Worm (Caenorhabditis elegans) whole organism, L4 larva: Measurements from ENCODE around the gene his-16.
"Not testable (repeated sequence)": the region's sequence is repeated elsewhere in the genome, so short reads cannot be mapped to it uniquely, and the experiment has no call there.

Experiments used
- F26F4.8 ChIP-seq: fragments of 200-800 bp; sonication (Bioruptor generic); conservative IDR thresholded peaks from 2 replicates; pipeline ENCODE4 v1.3.6; 2022; ENCODE audit warnings: missing genetic modification characterization, missing compliant biosample characterization
- F49E8.2 ChIP-seq: sonication (generic microtip); optimal IDR thresholded peaks from 2 replicates; lab custom pipeline; 2016; ENCODE audit warnings: missing compliant biosample characterization, mild to moderate bottlenecking, missing genetic modification characterization, borderline replicate concordance
- T26A8.4 ChIP-seq: fragments of 200-800 bp; sonication (Bioruptor generic); IDR thresholded peaks from 2 replicates; pipeline ENCODE4 v1.3.6; 2022; ENCODE audit warnings: missing genetic modification characterization, missing compliant biosample characterization
- Y48G9A.11 ChIP-seq: fragments of 200-800 bp; sonication (Bioruptor generic); IDR thresholded peaks from 2 replicates; pipeline ENCODE4 v1.3.6; 2022; ENCODE audit warnings: missing genetic modification reagents, missing genetic modification characterization, missing compliant biosample characterization
- aly-2 ChIP-seq: sonication (generic microtip); optimal IDR thresholded peaks from 2 replicates; lab custom pipeline; 2018; ENCODE audit warnings: missing biosample characterization, missing genetic modification characterization
- ama-1 ChIP-seq: fragments of 150-350 bp; optimal IDR thresholded peaks from 2 replicates; lab custom pipeline; 2014; ENCODE audit warnings: inconsistent platforms, mixed read lengths
- arid-1 ChIP-seq: fragments of 200-800 bp; sonication (Bioruptor generic); conservative IDR thresholded peaks from 2 replicates; pipeline ENCODE4 v1.3.6; 2022; ENCODE audit warnings: missing genetic modification reagents, missing genetic modification characterization, missing compliant biosample characterization
- ceh-62 ChIP-seq: sonication (generic microtip); optimal IDR thresholded peaks from 2 replicates; lab custom pipeline; 2017; ENCODE audit warnings: missing biosample characterization, missing genetic modification characterization
- daf-16 ChIP-seq, 3 experiments: sonication (generic microtip); optimal IDR thresholded peaks; 2 replicates each; lab custom pipeline; 2016 to 2017; ENCODE audit warnings: missing genetic modification characterization in 3 of 3, missing genetic modification reagents in 3 of 3, mild to moderate bottlenecking in 2 of 3, missing compliant biosample characterization in 2 of 3, missing biosample characterization in 1 of 3, moderate library complexity in 1 of 3
- dmd-6 ChIP-seq: fragments of 200-800 bp; sonication (Bioruptor generic); IDR thresholded peaks from 2 replicates; pipeline ENCODE4 v1.3.6; 2022; ENCODE audit warnings: missing genetic modification reagents, missing genetic modification characterization, missing compliant biosample characterization
- dmd-8 ChIP-seq: fragments of 200-800 bp; sonication (Bioruptor generic); IDR thresholded peaks from 2 replicates; pipeline ENCODE4 v1.3.6; 2022; ENCODE audit warnings: missing genetic modification characterization, missing compliant biosample characterization
- dpl-1 ChIP-seq: fragments of 150-350 bp; optimal IDR thresholded peaks from 2 replicates; lab custom pipeline; 2014; ENCODE audit warnings: missing biosample characterization, missing genetic modification reagents, missing genetic modification characterization
- duxl-1 ChIP-seq: sonication (generic microtip); optimal IDR thresholded peaks from 2 replicates; lab custom pipeline; 2016; ENCODE audit warnings: mild to moderate bottlenecking, missing genetic modification characterization, moderate library complexity, missing compliant biosample characterization; ENCODE audit not compliant: poor library complexity
- dve-1 ChIP-seq: sonication (generic microtip); optimal IDR thresholded peaks from 2 replicates; lab custom pipeline; 2017; ENCODE audit warnings: antibody characterized with exemption, mild to moderate bottlenecking, missing genetic modification characterization, missing compliant biosample characterization; ENCODE audit not compliant: insufficient read depth
- gei-8 ChIP-seq: fragments of 200-800 bp; sonication (Bioruptor generic); optimal IDR thresholded peaks from 2 replicates; lab custom pipeline; 2018; ENCODE audit warnings: mild to moderate bottlenecking, missing genetic modification characterization, missing compliant biosample characterization
- hif-1 ChIP-seq, 2 experiments: sonication (generic microtip); optimal IDR thresholded peaks; 2 replicates each; lab custom pipeline; 2016 to 2017; ENCODE audit warnings: missing compliant biosample characterization in 2 of 2, missing genetic modification characterization in 2 of 2, missing genetic modification reagents in 2 of 2, missing genotype in 2 of 2, mild to moderate bottlenecking in 1 of 2
- hlh-11 ChIP-seq: fragments of 200-800 bp; sonication (Bioruptor generic); optimal IDR thresholded peaks from 2 replicates; lab custom pipeline; 2018; ENCODE audit warnings: mild to moderate bottlenecking, missing genetic modification characterization, missing compliant biosample characterization
- jun-1 ChIP-seq: fragments of 150-350 bp; optimal IDR thresholded peaks from 2 replicates; lab custom pipeline; 2014; ENCODE audit warnings: missing biosample characterization, missing genetic modification reagents, missing genetic modification characterization
- lin-1 ChIP-seq: fragments of 200-800 bp; sonication (Bioruptor generic); IDR thresholded peaks from 2 replicates; pipeline ENCODE4 v1.3.6; 2022; ENCODE audit warnings: missing genetic modification reagents, missing genetic modification characterization, missing compliant biosample characterization
- lin-13 ChIP-seq: fragments of 150-350 bp; optimal IDR thresholded peaks from 2 replicates; lab custom pipeline; 2014; ENCODE audit warnings: missing biosample characterization, missing genetic modification reagents, missing genetic modification characterization
- lin-38 ChIP-seq: fragments of 200-800 bp; sonication (Bioruptor generic); IDR thresholded peaks from 2 replicates; pipeline ENCODE4 v1.3.6; 2022; ENCODE audit warnings: missing genetic modification reagents, missing genetic modification characterization, missing compliant biosample characterization
- lsy-2 ChIP-seq, 2 experiments: fragments of 150-350 bp in 1 of 2; sonication (generic microtip) in 1 of 2; optimal IDR thresholded peaks; 2 replicates each; lab custom pipeline; 2014 to 2017; ENCODE audit warnings: missing biosample characterization in 2 of 2, missing genetic modification characterization in 2 of 2
- mdl-1 ChIP-seq, 2 experiments: fragments of 150-350 bp in 1 of 2; sonication (generic microtip) in 1 of 2; optimal IDR thresholded peaks; 2 replicates each; lab custom pipeline; 2014 to 2017; ENCODE audit warnings: missing biosample characterization in 2 of 2, missing genetic modification characterization in 2 of 2
- mdt-29 ChIP-seq: fragments of 200-800 bp; sonication (Bioruptor generic); IDR thresholded peaks from 2 replicates; pipeline ENCODE4 v1.3.6; 2022; ENCODE audit warnings: missing genetic modification reagents, missing genetic modification characterization, missing compliant biosample characterization
- mep-1 ChIP-seq: fragments of 150-350 bp; sonication (generic microtip); optimal IDR thresholded peaks from 3 replicates; lab custom pipeline; 2014; ENCODE audit warnings: missing biosample characterization, missing genetic modification characterization
- mes-2 ChIP-seq: sonication (generic microtip); optimal IDR thresholded peaks from 2 replicates; lab custom pipeline; 2016; ENCODE audit warnings: missing genotype, mild to moderate bottlenecking, missing genetic modification characterization, missing compliant biosample characterization; ENCODE audit not compliant: poor library complexity, severe bottlenecking
- mxl-2 ChIP-seq: fragments of 200-800 bp; sonication (Bioruptor generic); conservative IDR thresholded peaks from 2 replicates; pipeline ENCODE4 v1.3.6; 2022; ENCODE audit warnings: missing genetic modification reagents, missing genetic modification characterization, missing compliant biosample characterization
- mxl-3 ChIP-seq: fragments of 200-800 bp; sonication (Bioruptor generic); optimal IDR thresholded peaks from 2 replicates; lab custom pipeline; 2018; ENCODE audit warnings: mild to moderate bottlenecking, missing genetic modification characterization, missing compliant biosample characterization
- nhr-10 ChIP-seq: fragments of 150-350 bp; optimal IDR thresholded peaks from 2 replicates; lab custom pipeline; 2014; ENCODE audit warnings: missing biosample characterization, missing genetic modification characterization
- nhr-102 ChIP-seq: sonication (generic microtip); optimal IDR thresholded peaks from 2 replicates; lab custom pipeline; 2016; ENCODE audit warnings: mild to moderate bottlenecking, missing genetic modification characterization, moderate library complexity, missing compliant biosample characterization
- nhr-28 ChIP-seq: fragments of 150-350 bp; optimal IDR thresholded peaks from 2 replicates; lab custom pipeline; 2014; ENCODE audit warnings: missing biosample characterization, missing genetic modification characterization
- nhr-42 ChIP-seq: fragments of 200-800 bp; sonication (Bioruptor generic); IDR thresholded peaks from 2 replicates; pipeline ENCODE4 v1.3.6; 2022; ENCODE audit warnings: missing genetic modification characterization, missing compliant biosample characterization
- nhr-48 ChIP-seq: sonication (generic microtip); optimal IDR thresholded peaks from 2 replicates; lab custom pipeline; 2016; ENCODE audit warnings: mild to moderate bottlenecking, missing genetic modification characterization, missing compliant biosample characterization
- nhr-6 ChIP-seq: fragments of 150-350 bp; optimal IDR thresholded peaks from 2 replicates; lab custom pipeline; 2014; ENCODE audit warnings: missing biosample characterization, missing genetic modification characterization
- nhr-76 ChIP-seq: fragments of 150-350 bp; optimal IDR thresholded peaks from 2 replicates; lab custom pipeline; 2014; ENCODE audit warnings: missing biosample characterization, missing genetic modification characterization
- nhr-77 ChIP-seq: fragments of 150-350 bp; optimal IDR thresholded peaks from 2 replicates; lab custom pipeline; 2014; ENCODE audit warnings: missing biosample characterization, missing genetic modification characterization
- pha-4 ChIP-seq, 2 experiments: fragments of 150-350 bp in 1 of 2; fragments of 200-800 bp in 1 of 2; sonication (Bioruptor generic) in 1 of 2; IDR thresholded peaks in 1 of 2; optimal IDR thresholded peaks in 1 of 2; 2 replicates each; pipeline versions ENCODE4 v1.3.6 to Lab custom; 2014 to 2022; ENCODE audit warnings: missing genetic modification characterization in 2 of 2, missing genetic modification reagents in 2 of 2, missing biosample characterization in 1 of 2, missing compliant biosample characterization in 1 of 2
- php-3 ChIP-seq: fragments of 200-800 bp; sonication (Bioruptor generic); IDR thresholded peaks from 2 replicates; pipeline ENCODE4 v1.3.6; 2022; ENCODE audit warnings: missing genetic modification reagents, missing genetic modification characterization, missing compliant biosample characterization
- pqm-1 ChIP-seq: sonication (generic microtip); optimal IDR thresholded peaks from 2 replicates; lab custom pipeline; 2017; ENCODE audit warnings: missing biosample characterization, missing genetic modification characterization
- rbr-2 ChIP-seq: sonication (generic microtip); optimal IDR thresholded peaks from 2 replicates; lab custom pipeline; 2016; ENCODE audit warnings: missing genotype, missing genetic modification characterization, missing compliant biosample characterization
- snpc-1.2 ChIP-seq: fragments of 200-800 bp; sonication (Bioruptor generic); IDR thresholded peaks from 2 replicates; pipeline ENCODE4 v1.3.6; 2022; ENCODE audit warnings: missing genetic modification reagents, missing genetic modification characterization, missing compliant biosample characterization
- snpc-4 ChIP-seq: fragments of 150-350 bp; optimal IDR thresholded peaks from 2 replicates; lab custom pipeline; 2014; ENCODE audit warnings: missing biosample characterization, missing genetic modification characterization
- spr-1 ChIP-seq: sonication (generic microtip); optimal IDR thresholded peaks from 2 replicates; lab custom pipeline; 2016; ENCODE audit warnings: mild to moderate bottlenecking, missing genetic modification characterization, missing compliant biosample characterization
- unc-130 ChIP-seq: sonication (generic microtip); optimal IDR thresholded peaks from 2 replicates; lab custom pipeline; 2016; ENCODE audit warnings: missing genetic modification reagents, missing genetic modification characterization, missing compliant biosample characterization
- zip-11 ChIP-seq: fragments of 200-800 bp; sonication (Bioruptor generic); IDR thresholded peaks from 2 replicates; pipeline ENCODE4 v1.3.6; 2022; ENCODE audit warnings: missing genetic modification characterization, missing compliant biosample characterization

Gene his-16

ce11 chrII:13830255-13830654 is 12.3 kb upstream of the his-16 start, which contains the start of gene F08G2.4:
F08G2.4 (plus strand) TSS chrII:13830602.
- TF ChIP-seq nhr-10 (tag; lab: Kevin White, UChicago) (no peak), arid-1 (GFP tag; lab: Robert Waterston, UW) (no peak), gei-8 (no peak), zip-11 (GFP tag; lab: Robert Waterston, UW) (no peak), dpl-1 (no peak), hif-1 (tag; optimal IDR thresholded peaks at IDR 0.05; lab: Kevin White, UChicago) (no peak), ceh-62 (tag; lab: Kevin White, UChicago) (no peak), lin-1 (GFP tag; lab: Robert Waterston, UW) (no peak), jun-1 (no peak), F26F4.8 (no peak), mxl-2 (GFP tag; lab: Robert Waterston, UW) (no peak), lin-38 (GFP tag; lab: Robert Waterston, UW) (no peak), unc-130 (GFP tag; lab: Kevin White, UChicago) (no peak), snpc-4 (tag; lab: Kevin White, UChicago) (no peak), nhr-102 (tag; lab: Kevin White, UChicago) (no peak), mep-1 (tag; lab: Kevin White, UChicago) (no peak), dmd-8 (GFP tag; lab: Robert Waterston, UW) (no peak)
- TF ChIP-seq, all 104 proteins: peak for 0

- TF ChIP-seq nhr-42 (GFP tag; lab: Robert Waterston, UW): peak; percentile 91
- peak; percentile 39 for TF ChIP-seq rbr-2
- peak; percentile 61 for TF ChIP-seq lin-13 (GFP tag; lab: Kevin White, UChicago)
- peak; percentile 26 for TF ChIP-seq mxl-3 (GFP tag; lab: Kevin White, UChicago)
- TF ChIP-seq mdl-1 (tag; optimal IDR thresholded peaks at IDR 0.05; lab: Kevin White, UChicago): peak in 1 of 2 experiments; percentile 43
- TF ChIP-seq snpc-1.2 (GFP tag; lab: Robert Waterston, UW): peak; percentile 72
- peak; percentile 71 for TF ChIP-seq hlh-11
- peak; percentile 62 for TF ChIP-seq mep-1 (tag; lab: Kevin White, UChicago)
- TF ChIP-seq F49E8.2: peak; percentile 81
- 0 out of 2 replicates have a peak, but pooled peaks have one; percentile 11 for TF ChIP-seq Y48G9A.11
- TF ChIP-seq arid-1 (GFP tag; lab: Robert Waterston, UW): peak; percentile 52; the same call in 1 of the 2 replicates
- peak; percentile 30; the same call in 1 of the 2 replicates for TF ChIP-seq php-3 (GFP tag; lab: Robert Waterston, UW)
- TF ChIP-seq nhr-28 (tag; lab: Kevin White, UChicago): peak; percentile 80
- peak; percentile 8 for TF ChIP-seq pqm-1 (tag; lab: Kevin White, UChicago)
- peak; percentile 11 for TF ChIP-seq aly-2 (tag; lab: Kevin White, UChicago)
- TF ChIP-seq mdt-29: peak; percentile 69; the same call in 1 of the 2 replicates
- peak; percentile 63 for TF ChIP-seq dve-1
- TF ChIP-seq dmd-6: peak; percentile 71
- 0 out of 2 replicates have a peak, but pooled peaks have one; percentile 32 for TF ChIP-seq mxl-2 (GFP tag; lab: Robert Waterston, UW)
- peak; percentile 79 for TF ChIP-seq nhr-6
- peak in 1 of 2 experiments; percentile 41 for TF ChIP-seq daf-16 (GFP tag; optimal IDR thresholded peaks at IDR 0.05; lab: Kevin White, UChicago)
- TF ChIP-seq daf-16 (tag; optimal IDR thresholded peaks at IDR 0.05; lab: Kevin White, UChicago): peak; percentile 62
- TF ChIP-seq nhr-102 (tag; lab: Kevin White, UChicago): peak; percentile 69
- TF ChIP-seq nhr-48 (tag; lab: Kevin White, UChicago): peak; percentile 59
- TF ChIP-seq T26A8.4 (GFP tag; lab: Robert Waterston, UW): peak; percentile 89
- TF ChIP-seq pha-4 (GFP tag; IDR thresholded peaks at IDR 0.05; lab: Robert Waterston, UW): peak; percentile 45; the same call in 1 of the 2 replicates
- TF ChIP-seq pha-4 (tag; optimal IDR thresholded peaks at IDR 0.05; lab: Kevin White, UChicago): not testable (repeated sequence)
- TF ChIP-seq mes-2: peak; percentile 36
- TF ChIP-seq nhr-76 (tag; lab: Kevin White, UChicago): peak; percentile 28
- peak; percentile 85 for TF ChIP-seq snpc-4 (tag; lab: Kevin White, UChicago)
- TF ChIP-seq duxl-1 (tag; lab: Kevin White, UChicago): peak; percentile 37
- peak; percentile 83 for TF ChIP-seq ama-1 (lab: Kevin White, UChicago)
- peak; percentile 57 for TF ChIP-seq unc-130 (GFP tag; lab: Kevin White, UChicago)
- peak; percentile 55 for TF ChIP-seq spr-1
- TF ChIP-seq lsy-2 (tag; optimal IDR thresholded peaks at IDR 0.05; lab: Kevin White, UChicago): peak; percentile 38 to 55
- peak; percentile 90 for TF ChIP-seq nhr-77 (tag; lab: Kevin White, UChicago)
Observed at ce11 chrII:13829123-13829996, 11.4 kb upstream of the his-16 start.
